Worm (Caenorhabditis elegans): ENCODE results near the gene wrt-2.

DNA sequence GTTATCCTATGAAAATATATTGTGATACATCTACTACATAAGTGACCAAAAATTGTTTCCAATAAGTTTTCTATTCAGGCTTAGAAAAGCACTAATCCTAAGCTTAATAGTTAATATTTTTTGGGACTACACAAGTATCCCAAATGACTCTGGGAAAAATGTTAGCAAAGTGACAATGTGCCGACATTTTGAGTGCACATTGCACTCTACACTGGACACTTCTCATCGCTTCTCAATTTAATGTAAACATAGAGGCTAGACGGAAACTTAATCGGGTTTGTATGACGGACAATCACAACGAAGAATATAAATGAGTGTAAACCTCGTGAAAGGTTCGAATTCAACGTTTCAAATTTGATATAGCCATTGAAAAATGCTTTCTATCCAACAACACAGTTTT lies 17.5 kb upstream of the wrt-2 start:
- TF ChIP-seq fkh-10 (GFP tag; optimal IDR thresholded peaks at IDR 0.05) (no peak), mdt-29 (GFP tag; IDR thresholded peaks at IDR 0.05) (no peak), ceh-82 (tag; optimal IDR thresholded peaks at IDR 0.05) (no peak)

All from whole organism, L4 larva.